1 fruit fly cellular context compared by ENCODE assay signal in genomic region chr3R:14674762-14675161, dm6.
TF ChIP-seq lines count a peak whose summit lies in the region.

No protein-coding gene starts in this region.

TF ChIP-seq in whole organism, embryonic, 481 proteins besides CTCF, POLR2A, EP300 and RAD21 (continued from another document and continues in another):
- TF ChIP-seq CG17802 (tag; optimal IDR thresholded peaks at IDR 0.05; lab: Kevin White, UChicago), result no peak
- no peak for TF ChIP-seq CG15514 (GFP tag; optimal IDR thresholded peaks at IDR 0.05; lab: Kevin White, UChicago)
- peak; percentile 62 for TF ChIP-seq CG15479 (GFP tag; optimal IDR thresholded peaks at IDR 0.05; lab: Kevin White, UChicago)
- peak; percentile 59 for TF ChIP-seq CG10209 (GFP tag; optimal IDR thresholded peaks at IDR 0.05; lab: Kevin White, UChicago)
- TF ChIP-seq C15 (GFP tag; IDR thresholded peaks at IDR 0.05; lab: Robert Waterston, UW), result no peak
- TF ChIP-seq CG33557 (GFP tag; optimal IDR thresholded peaks at IDR 0.05; lab: Kevin White, UChicago), result peak; percentile 66
- no peak for TF ChIP-seq dimm (GFP tag; IDR thresholded peaks at IDR 0.05; lab: Robert Waterston, UW)
- TF ChIP-seq fru (optimal IDR thresholded peaks at IDR 0.05; lab: Kevin White, UChicago), result no peak
- TF ChIP-seq fu2 (GFP tag; optimal IDR thresholded peaks at IDR 0.05; lab: Kevin White, UChicago), result no peak
- TF ChIP-seq luna (GFP tag; optimal IDR thresholded peaks at IDR 0.05; lab: Kevin White, UChicago), result no peak
- TF ChIP-seq CG12299 (tag; optimal IDR thresholded peaks at IDR 0.05; lab: Kevin White, UChicago), result no peak
- TF ChIP-seq Elba2 (GFP tag; optimal IDR thresholded peaks at IDR 0.05; lab: Kevin White, UChicago), result peak; percentile 69
- peak in 1 of 3 experiments; percentile 81 for TF ChIP-seq lola (GFP tag; optimal IDR thresholded peaks at IDR 0.05; lab: Kevin White, UChicago)
- TF ChIP-seq CG13424 (tag; optimal IDR thresholded peaks at IDR 0.05; lab: Kevin White, UChicago), result peak; percentile 30
- peak in 1 of 3 experiments; percentile 46 for TF ChIP-seq Stat92E (GFP tag; optimal IDR thresholded peaks at IDR 0.05; lab: Kevin White, UChicago)
- no peak for TF ChIP-seq CG14441 (GFP tag; IDR thresholded peaks at IDR 0.05; lab: Robert Waterston, UW)
- TF ChIP-seq CG15073 (GFP tag; optimal IDR thresholded peaks at IDR 0.05; lab: Kevin White, UChicago), result no peak
- TF ChIP-seq Ravus (GFP tag; IDR thresholded peaks at IDR 0.05; lab: Robert Waterston, UW), result no peak
- TF ChIP-seq Antp (GFP tag; optimal IDR thresholded peaks at IDR 0.05; lab: Kevin White, UChicago), result no peak
- TF ChIP-seq Dad (GFP tag; optimal IDR thresholded peaks at IDR 0.05; lab: Kevin White, UChicago), result no peak
- TF ChIP-seq Deaf1 (tag; optimal IDR thresholded peaks at IDR 0.05; lab: Kevin White, UChicago), result no peak
- TF ChIP-seq CG2875 (GFP tag; optimal IDR thresholded peaks at IDR 0.05; lab: Kevin White, UChicago), result peak; percentile 63
- TF ChIP-seq CG8290 (GFP tag; optimal IDR thresholded peaks at IDR 0.05; lab: Kevin White, UChicago), result peak; percentile 30
- TF ChIP-seq CG8290 (tag; optimal IDR thresholded peaks at IDR 0.05; lab: Kevin White, UChicago), result no peak
- TF ChIP-seq Max (GFP tag; optimal IDR thresholded peaks at IDR 0.05; lab: Kevin White, UChicago), result peak; percentile 35
- no peak for TF ChIP-seq schlank (tag; optimal IDR thresholded peaks at IDR 0.05; lab: Kevin White, UChicago)
- peak; percentile 65 for TF ChIP-seq Drgx (GFP tag; IDR thresholded peaks at IDR 0.05; lab: Robert Waterston, UW)
- peak; percentile 94 for TF ChIP-seq zen (tag; optimal IDR thresholded peaks at IDR 0.05; lab: Kevin White, UChicago)
- TF ChIP-seq psq (GFP tag; optimal IDR thresholded peaks at IDR 0.05; lab: Kevin White, UChicago), result no peak
- no peak for TF ChIP-seq Vsx1 (GFP tag; optimal IDR thresholded peaks at IDR 0.05; lab: Kevin White, UChicago)
- no peak for TF ChIP-seq mld (GFP tag; IDR thresholded peaks at IDR 0.05; lab: Robert Waterston, UW; ENCODE audit: partially characterized antibody)
- TF ChIP-seq CG11696 (GFP tag; IDR thresholded peaks at IDR 0.05; lab: Robert Waterston, UW), result no peak
- no peak for TF ChIP-seq ash1 (GFP tag; optimal IDR thresholded peaks at IDR 0.05; lab: Kevin White, UChicago)
- TF ChIP-seq CG17385 (GFP tag; optimal IDR thresholded peaks at IDR 0.05; lab: Kevin White, UChicago), result peak; percentile 34
- no peak for TF ChIP-seq CG9609 (GFP tag; optimal IDR thresholded peaks at IDR 0.05; lab: Kevin White, UChicago)
- no peak for TF ChIP-seq Mad (GFP tag; optimal IDR thresholded peaks at IDR 0.05; lab: Kevin White, UChicago)
- no peak for TF ChIP-seq HHEX (GFP tag; optimal IDR thresholded peaks at IDR 0.05; lab: Kevin White, UChicago)
- no peak for TF ChIP-seq Usf (GFP tag; optimal IDR thresholded peaks at IDR 0.05; lab: Kevin White, UChicago)
- TF ChIP-seq tgo (GFP tag; IDR thresholded peaks at IDR 0.05; lab: Robert Waterston, UW), result peak; percentile 68
- peak; percentile 89 for TF ChIP-seq CG18262 (tag; optimal IDR thresholded peaks at IDR 0.05; lab: Kevin White, UChicago)
- TF ChIP-seq CG4617 (GFP tag; optimal IDR thresholded peaks at IDR 0.05; lab: Kevin White, UChicago; ENCODE audit: borderline replicate concordance), result no peak
- TF ChIP-seq p53 (GFP tag; optimal IDR thresholded peaks at IDR 0.05; lab: Kevin White, UChicago), result no peak
- no peak for TF ChIP-seq gsb (GFP tag; IDR thresholded peaks at IDR 0.05; lab: Robert Waterston, UW)
- no peak for TF ChIP-seq oc (tag; optimal IDR thresholded peaks at IDR 0.05; lab: Kevin White, UChicago)
- no peak for TF ChIP-seq Mes4 (GFP tag; optimal IDR thresholded peaks at IDR 0.05; lab: Kevin White, UChicago)
- TF ChIP-seq ranshi (GFP tag; IDR thresholded peaks at IDR 0.05; lab: Robert Waterston, UW), result peak; percentile 59; the same call in 1 of the 2 replicates
- TF ChIP-seq gsb-n (tag; optimal IDR thresholded peaks at IDR 0.05; lab: Kevin White, UChicago), result peak; percentile 76
- TF ChIP-seq CG11093 (GFP tag; IDR thresholded peaks at IDR 0.05; lab: Robert Waterston, UW), result peak; percentile 63; the same call in 1 of the 3 replicates
- no peak for TF ChIP-seq Tbp (GFP tag; optimal IDR thresholded peaks at IDR 0.05; lab: Kevin White, UChicago)
- TF ChIP-seq rib (GFP tag; IDR thresholded peaks at IDR 0.05; lab: Robert Waterston, UW), result 0 out of 2 replicates have a peak, but pooled peaks have one; percentile 39
- TF ChIP-seq Kr (GFP tag; optimal IDR thresholded peaks at IDR 0.05; lab: Kevin White, UChicago), result peak; percentile 67
- TF ChIP-seq emc (GFP tag; optimal IDR thresholded peaks at IDR 0.05; lab: Kevin White, UChicago), result no peak
- TF ChIP-seq CG13775 (GFP tag; optimal IDR thresholded peaks at IDR 0.05; lab: Kevin White, UChicago), result peak; percentile 65
- no peak for TF ChIP-seq zfh2 (GFP tag; optimal IDR thresholded peaks at IDR 0.05; lab: Kevin White, UChicago)
- TF ChIP-seq lbe (GFP tag; optimal IDR thresholded peaks at IDR 0.05; lab: Kevin White, UChicago), result no peak
- TF ChIP-seq z (GFP tag; IDR thresholded peaks at IDR 0.05; lab: Robert Waterston, UW), result peak; percentile 51; the same call in 1 of the 3 replicates
- TF ChIP-seq GATAe (GFP tag; conservative IDR thresholded peaks at IDR 0.05; lab: Robert Waterston, UW), result no peak
- TF ChIP-seq sd (tag; optimal IDR thresholded peaks at IDR 0.05; lab: Kevin White, UChicago), result no peak
- peak; percentile 79 for TF ChIP-seq ac (GFP tag; optimal IDR thresholded peaks at IDR 0.05; lab: Kevin White, UChicago)
- 0 out of 3 replicates have a peak, but pooled peaks have one; percentile 22 for TF ChIP-seq jigr1 (GFP tag; IDR thresholded peaks at IDR 0.05; lab: Robert Waterston, UW)
- TF ChIP-seq CG10267 (tag; optimal IDR thresholded peaks at IDR 0.05; lab: Kevin White, UChicago), result peak; percentile 81
- peak; percentile 82 for TF ChIP-seq Six4 (GFP tag; optimal IDR thresholded peaks at IDR 0.05; lab: Kevin White, UChicago)
- no peak for TF ChIP-seq CG18619 (GFP tag; optimal IDR thresholded peaks at IDR 0.05; lab: Kevin White, UChicago)
- TF ChIP-seq CG6175 (GFP tag; IDR thresholded peaks at IDR 0.05; lab: Robert Waterston, UW), result no peak
- peak; percentile 41 for TF ChIP-seq bab2 (GFP tag; optimal IDR thresholded peaks at IDR 0.05; lab: Kevin White, UChicago)
- peak; percentile 16 for TF ChIP-seq pros (GFP tag; optimal IDR thresholded peaks at IDR 0.05; lab: Kevin White, UChicago)
- TF ChIP-seq maf-S (GFP tag; optimal IDR thresholded peaks at IDR 0.05; lab: Kevin White, UChicago), result no peak
- peak; percentile 95 for TF ChIP-seq CG15696 (tag; optimal IDR thresholded peaks at IDR 0.05; lab: Kevin White, UChicago)
- TF ChIP-seq toy (GFP tag; IDR thresholded peaks at IDR 0.05; lab: Robert Waterston, UW), result no peak
- TF ChIP-seq az2 (GFP tag; optimal IDR thresholded peaks at IDR 0.05; lab: Kevin White, UChicago), result peak; percentile 59
- TF ChIP-seq CG17568 (GFP tag; optimal IDR thresholded peaks at IDR 0.05; lab: Kevin White, UChicago), result no peak
- TF ChIP-seq Bteb2 (GFP tag; optimal IDR thresholded peaks at IDR 0.05; lab: Kevin White, UChicago), result no peak
- TF ChIP-seq Abd-B (GFP tag; optimal IDR thresholded peaks at IDR 0.05; lab: Kevin White, UChicago), result peak; percentile 21
- peak; percentile 49 for TF ChIP-seq Sox100B (GFP tag; optimal IDR thresholded peaks at IDR 0.05; lab: Kevin White, UChicago)
- TF ChIP-seq CG4404 (GFP tag; IDR thresholded peaks at IDR 0.05; lab: Robert Waterston, UW), result peak; percentile 93
- TF ChIP-seq eyg (GFP tag; optimal IDR thresholded peaks at IDR 0.05; lab: Kevin White, UChicago), result no peak
- TF ChIP-seq knrl (GFP tag; IDR thresholded peaks at IDR 0.05; lab: Robert Waterston, UW; ENCODE audit: partially characterized antibody), result no peak
- TF ChIP-seq nmo (GFP tag; optimal IDR thresholded peaks at IDR 0.05; lab: Kevin White, UChicago), result peak; percentile 84
- TF ChIP-seq CG5953 (GFP tag; IDR thresholded peaks at IDR 0.05; lab: Robert Waterston, UW), result no peak
- peak; percentile 91 for TF ChIP-seq CG10959 (GFP tag; IDR thresholded peaks at IDR 0.05; lab: Robert Waterston, UW)
- TF ChIP-seq CG8944 (GFP tag; optimal IDR thresholded peaks at IDR 0.05; lab: Kevin White, UChicago), result no peak
- TF ChIP-seq pzg (GFP tag; optimal IDR thresholded peaks at IDR 0.05; lab: Kevin White, UChicago), result no peak
- peak; percentile 81 for TF ChIP-seq CG4424 (GFP tag; optimal IDR thresholded peaks at IDR 0.05; lab: Kevin White, UChicago)
- TF ChIP-seq ap (GFP tag; IDR thresholded peaks at IDR 0.05; lab: Robert Waterston, UW), result 0 out of 2 replicates have a peak, but pooled peaks have one; percentile 17
- TF ChIP-seq cg (GFP tag; optimal IDR thresholded peaks at IDR 0.05; lab: Kevin White, UChicago), result no peak
- TF ChIP-seq H15 (GFP tag; IDR thresholded peaks at IDR 0.05; lab: Robert Waterston, UW), result peak; percentile 55; the same call in 1 of the 3 replicates
- TF ChIP-seq CG1024 (GFP tag; IDR thresholded peaks at IDR 0.05; lab: Robert Waterston, UW), result peak; percentile 61
- no peak for TF ChIP-seq CG2129 (GFP tag; IDR thresholded peaks at IDR 0.05; lab: Robert Waterston, UW; ENCODE audit: partially characterized antibody)
- peak; percentile 86 for TF ChIP-seq CG31441 (GFP tag; IDR thresholded peaks at IDR 0.05; lab: Robert Waterston, UW)
- peak; percentile 40; the same call in 1 of the 2 replicates for TF ChIP-seq CG4360 (GFP tag; IDR thresholded peaks at IDR 0.05; lab: Robert Waterston, UW)
- TF ChIP-seq CG3726 (GFP tag; IDR thresholded peaks at IDR 0.05; lab: Robert Waterston, UW), result 0 out of 3 replicates have a peak, but pooled peaks have one; percentile 67
- no peak for TF ChIP-seq hkb (optimal IDR thresholded peaks at IDR 0.05; lab: Kevin White, UChicago)
- TF ChIP-seq hkb (GFP tag; IDR thresholded peaks at IDR 0.05; lab: Robert Waterston, UW), result peak; percentile 69
- no peak for TF ChIP-seq CG13287 (GFP tag; IDR thresholded peaks at IDR 0.05; lab: Robert Waterston, UW; ENCODE audit: partially characterized antibody)
- no peak for TF ChIP-seq aop (GFP tag; IDR thresholded peaks at IDR 0.05; lab: Robert Waterston, UW)
- peak; percentile 33 for TF ChIP-seq CG30431 (GFP tag; optimal IDR thresholded peaks at IDR 0.05; lab: Kevin White, UChicago)
- TF ChIP-seq CG7963 (GFP tag; IDR thresholded peaks at IDR 0.05; lab: Robert Waterston, UW; ENCODE audit: partially characterized antibody), result no peak
- peak; percentile 84 for TF ChIP-seq twi (tag; optimal IDR thresholded peaks at IDR 0.05; lab: Kevin White, UChicago)
- TF ChIP-seq CG14860 (GFP tag; IDR thresholded peaks at IDR 0.05; lab: Robert Waterston, UW; ENCODE audit: partially characterized antibody), result no peak
- TF ChIP-seq NfI (GFP tag; optimal IDR thresholded peaks at IDR 0.05; lab: Kevin White, UChicago), result no peak
- TF ChIP-seq Med (GFP tag; lab: Kevin White, UChicago), result peak; percentile 86
- TF ChIP-seq Rx (GFP tag; IDR thresholded peaks at IDR 0.05; lab: Robert Waterston, UW), result peak; percentile 64
- peak; percentile 20; the same call in 1 of the 2 replicates for TF ChIP-seq E2f2 (GFP tag; IDR thresholded peaks at IDR 0.05; lab: Robert Waterston, UW)
- no peak for TF ChIP-seq disco-r (GFP tag; optimal IDR thresholded peaks at IDR 0.05; lab: Kevin White, UChicago)
- peak; percentile 40; the same call in 1 of the 2 replicates for TF ChIP-seq HLH3B (GFP tag; IDR thresholded peaks at IDR 0.05; lab: Robert Waterston, UW)
- no peak for TF ChIP-seq CG16813 (GFP tag; IDR thresholded peaks at IDR 0.05; lab: Robert Waterston, UW; ENCODE audit: partially characterized antibody)
- TF ChIP-seq CG6654 (GFP tag; optimal IDR thresholded peaks at IDR 0.05; lab: Kevin White, UChicago), result no peak
- TF ChIP-seq gcm (GFP tag; optimal IDR thresholded peaks at IDR 0.05; lab: Kevin White, UChicago), result peak; percentile 51
- peak; percentile 37 for TF ChIP-seq CG15601 (tag; optimal IDR thresholded peaks at IDR 0.05; lab: Kevin White, UChicago)
- no peak for TF ChIP-seq pita (GFP tag; optimal IDR thresholded peaks at IDR 0.05; lab: Kevin White, UChicago)
- TF ChIP-seq CG1602 (GFP tag; optimal IDR thresholded peaks at IDR 0.05; lab: Kevin White, UChicago), result peak; percentile 52
- TF ChIP-seq CG10654 (GFP tag; optimal IDR thresholded peaks at IDR 0.05; lab: Kevin White, UChicago), result peak; percentile 36
- 0 out of 2 replicates have a peak, but pooled peaks have one; percentile 32 for TF ChIP-seq Nf-YA (GFP tag; IDR thresholded peaks at IDR 0.05; lab: Robert Waterston, UW)
- TF ChIP-seq BtbVII (GFP tag; optimal IDR thresholded peaks at IDR 0.05; lab: Kevin White, UChicago), result no peak
- TF ChIP-seq abd-A (tag; optimal IDR thresholded peaks at IDR 0.05; lab: Kevin White, UChicago), result no peak
- TF ChIP-seq Bgb (GFP tag; IDR thresholded peaks at IDR 0.05; lab: Robert Waterston, UW; ENCODE audit: partially characterized antibody), result no peak
- TF ChIP-seq btn (GFP tag; optimal IDR thresholded peaks at IDR 0.05; lab: Kevin White, UChicago), result no peak
- peak; percentile 22 for TF ChIP-seq pum (GFP tag; optimal IDR thresholded peaks at IDR 0.05; lab: Kevin White, UChicago)
- peak; percentile 47 to 48 for TF ChIP-seq Hr51 (GFP tag; optimal IDR thresholded peaks at IDR 0.05; lab: Kevin White, UChicago)
- TF ChIP-seq pnt (GFP tag; optimal IDR thresholded peaks at IDR 0.05; lab: Kevin White, UChicago), result peak; percentile 14
- TF ChIP-seq Atf-2 (GFP tag; optimal IDR thresholded peaks at IDR 0.05; lab: Kevin White, UChicago), result peak; percentile 28
- no peak for TF ChIP-seq Lpt (GFP tag; optimal IDR thresholded peaks at IDR 0.05; lab: Kevin White, UChicago)
- TF ChIP-seq CG6765 (GFP tag; optimal IDR thresholded peaks at IDR 0.05; lab: Kevin White, UChicago), result no peak
- peak; percentile 21 for TF ChIP-seq CG13123 (GFP tag; optimal IDR thresholded peaks at IDR 0.05; lab: Kevin White, UChicago)
- no peak for TF ChIP-seq CG31365 (tag; optimal IDR thresholded peaks at IDR 0.05; lab: Kevin White, UChicago)
- TF ChIP-seq fd3F (GFP tag; optimal IDR thresholded peaks at IDR 0.05; lab: Kevin White, UChicago), result no peak
- peak; percentile 68 for TF ChIP-seq Blimp-1 (GFP tag; optimal IDR thresholded peaks at IDR 0.05; lab: Kevin White, UChicago)
- TF ChIP-seq CG10147 (GFP tag; optimal IDR thresholded peaks at IDR 0.05; lab: Kevin White, UChicago), result no peak
- peak; percentile 48 for TF ChIP-seq trem (tag; optimal IDR thresholded peaks at IDR 0.05; lab: Kevin White, UChicago)
- no peak for TF ChIP-seq corto (GFP tag; optimal IDR thresholded peaks at IDR 0.05; lab: Kevin White, UChicago)
- TF ChIP-seq CG16815 (GFP tag; optimal IDR thresholded peaks at IDR 0.05; lab: Kevin White, UChicago), result peak; percentile 62
- TF ChIP-seq CG4282 (GFP tag; optimal IDR thresholded peaks at IDR 0.05; lab: Kevin White, UChicago), result no peak
- TF ChIP-seq CG2678 (tag; optimal IDR thresholded peaks at IDR 0.05; lab: Kevin White, UChicago), result peak; percentile 63
